Worm (Caenorhabditis elegans) whole organism, young adult: ENCODE measurements around the gene zipt-7.1.
"Not testable (repeated sequence)": the region's sequence is repeated elsewhere in the genome, so short reads cannot be mapped to it uniquely, and the experiment has no call there.

Experiments
- F49E8.2 ChIP-seq: sonication (generic microtip); optimal IDR thresholded peaks from 3 replicates; lab custom pipeline; 2017; ENCODE audit warnings: missing genetic modification characterization, mild to moderate bottlenecking, missing compliant biosample characterization, antibody characterized with exemption, moderate library complexity; ENCODE audit not compliant: insufficient read depth
- K12H6.12 ChIP-seq: fragments of 200-800 bp; sonication (Bioruptor generic); optimal IDR thresholded peaks from 2 replicates; lab custom pipeline; 2018; ENCODE audit warnings: mild to moderate bottlenecking, missing genetic modification characterization, missing compliant biosample characterization
- ama-1 ChIP-seq, 3 experiments: fragments of 150-350 bp in 1 of 3; sonication (generic microtip) in 2 of 3; optimal IDR thresholded peaks; 2 replicates each; lab custom pipeline; 2014 to 2018; ENCODE audit warnings: missing biosample characterization in 2 of 3, missing genetic modification characterization in 2 of 3, missing genetic modification reagents in 2 of 3
- bed-2 ChIP-seq: fragments of 200-800 bp; sonication (Bioruptor generic); IDR thresholded peaks from 2 replicates; pipeline ENCODE4 v1.3.6; 2022; ENCODE audit warnings: missing genetic modification reagents, missing genetic modification characterization, missing compliant biosample characterization
- gei-17 ChIP-seq: fragments of 200-800 bp; sonication (Bioruptor generic); optimal IDR thresholded peaks from 2 replicates; lab custom pipeline; 2018; ENCODE audit warnings: mild to moderate bottlenecking, missing genetic modification characterization, missing compliant biosample characterization
- nhr-27 ChIP-seq: fragments of 200-800 bp; sonication (Bioruptor generic); optimal IDR thresholded peaks from 2 replicates; lab custom pipeline; 2018; ENCODE audit warnings: mild to moderate bottlenecking, missing genetic modification characterization, moderate library complexity, missing compliant biosample characterization
- pbrm-1 ChIP-seq: fragments of 200-800 bp; sonication (Bioruptor generic); IDR thresholded peaks from 2 replicates; pipeline ENCODE4 v1.3.6; 2022; ENCODE audit warnings: missing genetic modification reagents, missing genetic modification characterization, missing compliant biosample characterization
- pha-4 ChIP-seq: fragments of 150-350 bp; sonication (generic microtip); optimal IDR thresholded peaks from 2 replicates; lab custom pipeline; 2014; ENCODE audit warnings: missing biosample characterization, missing genetic modification reagents, missing genetic modification characterization
- repo-1 ChIP-seq: sonication (generic microtip); optimal IDR thresholded peaks from 2 replicates; lab custom pipeline; 2017; ENCODE audit warnings: mild to moderate bottlenecking, missing genetic modification characterization, missing compliant biosample characterization
- snpc-4 ChIP-seq, 5 experiments: fragments of 150-350 bp in 1 of 5; sonication (generic microtip) in 4 of 5; optimal IDR thresholded peaks; 2 replicates each; lab custom pipeline; 2014 to 2018; ENCODE audit warnings: missing genetic modification characterization in 5 of 5, missing biosample characterization in 3 of 5, antibody characterized with exemption in 2 of 5, mild to moderate bottlenecking in 2 of 5, missing compliant biosample characterization in 2 of 5, missing genotype in 2 of 5, moderate library complexity in 2 of 5, missing genetic modification reagents in 1 of 5
- somi-1 ChIP-seq: fragments of 200-800 bp; sonication (Bioruptor generic); optimal IDR thresholded peaks from 2 replicates; lab custom pipeline; 2018; ENCODE audit warnings: mild to moderate bottlenecking, missing genetic modification characterization, missing compliant biosample characterization
- xnd-1 ChIP-seq: sonication (generic microtip); optimal IDR thresholded peaks from 2 replicates; lab custom pipeline; 2016; ENCODE audit warnings: missing genotype, missing genetic modification reagents, missing genetic modification characterization, missing compliant biosample characterization

DNA sequence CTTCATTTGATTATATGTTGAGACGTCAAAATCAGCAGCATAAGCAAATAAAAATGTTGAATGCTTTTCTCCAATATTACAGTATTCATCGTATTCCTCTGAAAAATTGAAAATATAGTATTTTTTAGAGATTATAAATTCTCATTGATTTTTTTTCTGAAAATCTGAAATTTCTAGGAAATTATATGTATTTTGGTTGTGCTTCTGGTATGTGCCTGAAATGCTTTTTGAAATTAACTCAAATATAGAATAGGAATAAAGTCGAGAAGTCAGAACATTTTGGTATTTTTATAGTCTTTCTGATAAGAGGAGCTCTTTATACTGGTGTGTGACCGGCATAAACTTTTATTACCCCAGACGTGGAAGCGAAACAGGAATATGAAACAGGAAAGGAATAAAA lies 19.3 kb upstream of the zipt-7.1 start, which contains the start of gene T28F3.8:
- TF ChIP-seq pha-4 (tag; lab: Kevin White, UChicago); nhr-27 (tag; lab: Kevin White, UChicago); snpc-4 (GFP tag; optimal IDR thresholded peaks at IDR 0.05; lab: Kevin White, UChicago); snpc-4 (tag; optimal IDR thresholded peaks at IDR 0.05; lab: Kevin White, UChicago); gei-17 (GFP tag; lab: Kevin White, UChicago); F49E8.2 (tag; lab: Kevin White, UChicago); K12H6.12 (tag; lab: Kevin White, UChicago); ama-1 (optimal IDR thresholded peaks at IDR 0.05; lab: Kevin White, UChicago); ama-1 (GFP tag; optimal IDR thresholded peaks at IDR 0.05; lab: Kevin White, UChicago); repo-1 (tag; lab: Kevin White, UChicago); bed-2 (GFP tag; lab: Robert Waterston, UW); somi-1 (GFP tag; lab: Kevin White, UChicago); xnd-1 (tag; lab: Kevin White, UChicago); pbrm-1: not testable (repeated sequence)
